Fruit fly (Drosophila melanogaster): ENCODE results near the gene CG34051.

DNA sequence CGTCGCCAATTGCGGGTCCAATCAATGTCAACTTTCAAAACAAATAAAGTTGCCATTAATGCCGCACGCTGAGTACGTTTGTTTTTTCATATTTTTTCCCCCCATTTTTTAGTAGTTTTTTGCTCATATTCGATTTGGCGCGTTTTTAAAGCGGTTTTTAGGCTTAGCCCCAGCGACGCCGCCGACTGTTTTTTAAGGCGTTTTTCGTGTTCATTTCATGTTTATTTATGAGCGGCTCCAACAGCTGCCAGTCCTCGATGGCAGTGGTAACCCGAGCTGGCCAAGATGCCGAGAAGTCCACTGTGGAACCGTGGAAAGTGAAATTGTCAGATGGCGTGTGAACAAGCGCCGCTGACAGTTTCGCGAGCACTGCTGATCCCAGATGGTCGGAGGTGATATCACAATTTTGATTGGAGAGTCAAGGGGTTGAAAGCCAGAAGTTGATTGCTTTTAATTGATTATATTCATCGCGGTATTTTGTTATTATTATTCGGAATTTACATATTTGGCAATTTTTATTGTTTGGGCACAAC lies 12.8 kb downstream of the CG34051 start:
- TF ChIP-seq bsh (GFP tag; optimal IDR thresholded peaks at IDR 0.05) (no peak), Neu2 (GFP tag; optimal IDR thresholded peaks at IDR 0.05; ENCODE audit: borderline replicate concordance) (no peak), CG18476 (GFP tag; optimal IDR thresholded peaks at IDR 0.05) (no peak), CG10979 (tag; optimal IDR thresholded peaks at IDR 0.05) (no peak), cas (GFP tag; IDR thresholded peaks at IDR 0.05) (no peak), dmrt99B (tag; optimal IDR thresholded peaks at IDR 0.05) (no peak), sd (tag; optimal IDR thresholded peaks at IDR 0.05) (no peak), pfk (GFP tag; optimal IDR thresholded peaks at IDR 0.05) (no peak), slbo (GFP tag; IDR thresholded peaks at IDR 0.05) (no peak), NC2α (GFP tag; optimal IDR thresholded peaks at IDR 0.05) (no peak), CG14965 (GFP tag; optimal IDR thresholded peaks at IDR 0.05; ENCODE audit: borderline replicate concordance) (no peak), CG9215 (GFP tag; IDR thresholded peaks at IDR 0.05) (no peak), zfh1 (GFP tag; IDR thresholded peaks at IDR 0.05) (no peak)
